Fruit fly (Drosophila melanogaster) whole organism, embryonic: Measurements from ENCODE around the gene dbe.
A peak's percentile ranks its signal among the peaks of the same experiment; 100 is the strongest.

ENCODE experiments used
- Aef1 ChIP-seq: fragments of 200-800 bp; sonication (Bioruptor generic); IDR thresholded peaks from 3 replicates; pipeline ENCODE4 v1.3.6; 2022; ENCODE audit warnings: missing biosample characterization, missing genetic modification characterization
- CG10209 ChIP-seq: fragments of 200-800 bp; sonication (Bioruptor generic); optimal IDR thresholded peaks from 3 replicates; lab custom pipeline; 2017; ENCODE audit warnings: missing biosample characterization, mild to moderate bottlenecking, missing genetic modification characterization, missing genetic modification reagents
- CG10321 ChIP-seq: fragments of 200-800 bp; sonication (Bioruptor generic); IDR thresholded peaks from 2 replicates; pipeline ENCODE4 v1.3.6; 2022; ENCODE audit warnings: missing biosample characterization, missing genetic modification characterization
- CG10462 ChIP-seq: fragments of 200-800 bp; sonication (Bioruptor generic); optimal IDR thresholded peaks from 2 replicates; lab custom pipeline; 2016; ENCODE audit warnings: missing biosample characterization, missing genetic modification characterization
- CG11560 ChIP-seq: fragments of 200-800 bp; sonication (Bioruptor generic); IDR thresholded peaks from 3 replicates; pipeline ENCODE4 v1.3.6; 2022; ENCODE audit warnings: missing biosample characterization, missing genetic modification characterization
- CG12942 ChIP-seq: fragments of 200-800 bp; sonication (Bioruptor generic); optimal IDR thresholded peaks from 3 replicates; lab custom pipeline; 2016; ENCODE audit warnings: missing biosample characterization, missing genetic modification characterization
- CG14860 ChIP-seq: fragments of 200-800 bp; sonication (Bioruptor generic); IDR thresholded peaks from 3 replicates; pipeline ENCODE4 v1.3.6; 2022; ENCODE audit warnings: missing biosample characterization, missing genetic modification characterization; ENCODE audit not compliant: partially characterized antibody
- CG15479 ChIP-seq: fragments of 200-800 bp; sonication (Bioruptor generic); optimal IDR thresholded peaks from 3 replicates; lab custom pipeline; 2019; ENCODE audit warnings: missing biosample characterization, mild to moderate bottlenecking, missing genetic modification characterization, moderate library complexity
- CG17328 ChIP-seq: fragments of 200-800 bp; sonication (Bioruptor generic); IDR thresholded peaks from 2 replicates; pipeline ENCODE4 v1.3.6; 2022; ENCODE audit warnings: missing biosample characterization, missing genetic modification characterization
- CG18262 ChIP-seq: fragments of 200-800 bp; optimal IDR thresholded peaks from 3 replicates; lab custom pipeline; 2019; ENCODE audit warnings: missing biosample characterization, mild to moderate bottlenecking, missing genetic modification characterization, moderate library complexity
- CG2889 ChIP-seq: fragments of 200-800 bp; sonication (Bioruptor generic); IDR thresholded peaks from 3 replicates; pipeline ENCODE4 v1.3.6; 2022; ENCODE audit warnings: missing biosample characterization, missing genetic modification characterization
- CG3065 ChIP-seq: fragments of 200-800 bp; sonication (Bioruptor generic); optimal IDR thresholded peaks from 2 replicates; lab custom pipeline; 2016; ENCODE audit warnings: missing biosample characterization, missing genetic modification characterization
- CG4328 ChIP-seq: fragments of 200-800 bp; sonication (Bioruptor generic); optimal IDR thresholded peaks from 3 replicates; lab custom pipeline; 2017; ENCODE audit warnings: missing biosample characterization, missing genetic modification reagents, missing genetic modification characterization
- CG4360 ChIP-seq: fragments of 200-800 bp; sonication (Bioruptor generic); IDR thresholded peaks from 2 replicates; pipeline ENCODE4 v1.3.6; 2022; ENCODE audit warnings: missing biosample characterization, missing genetic modification characterization
- CG4424 ChIP-seq: fragments of 200-800 bp; sonication (Bioruptor generic); optimal IDR thresholded peaks from 3 replicates; lab custom pipeline; 2016; ENCODE audit warnings: missing biosample characterization, missing genetic modification characterization
- CG5245 ChIP-seq: fragments of 200-800 bp; sonication (Bioruptor generic); optimal IDR thresholded peaks from 3 replicates; lab custom pipeline; 2016; ENCODE audit warnings: missing biosample characterization, missing genetic modification characterization
- CG7357 ChIP-seq: fragments of 200-800 bp; sonication (Bioruptor generic); IDR thresholded peaks from 3 replicates; pipeline ENCODE4 v1.3.6; 2022; ENCODE audit warnings: missing biosample characterization, missing genetic modification characterization
- CG7372 ChIP-seq: fragments of 200-800 bp; sonication (Bioruptor generic); IDR thresholded peaks from 2 replicates; pipeline ENCODE4 v1.3.6; 2022; ENCODE audit warnings: missing biosample characterization, missing genetic modification characterization
- CG9609 ChIP-seq: fragments of 200-800 bp; sonication (Bioruptor generic); optimal IDR thresholded peaks from 3 replicates; lab custom pipeline; 2016; ENCODE audit warnings: missing biosample characterization, missing genetic modification characterization
- CG9876 ChIP-seq: fragments of 200-800 bp; sonication (Bioruptor generic); optimal IDR thresholded peaks from 2 replicates; lab custom pipeline; 2016; ENCODE audit warnings: missing biosample characterization, missing genetic modification characterization
- Dfd ChIP-seq, 2 experiments: fragments of >200 bp; optimal IDR thresholded peaks; 2 replicates each; lab custom pipeline; 2017; ENCODE audit warnings: missing biosample characterization in 2 of 2, missing genetic modification characterization in 2 of 2
- Ets65A ChIP-seq: fragments of 200-800 bp; sonication (Bioruptor generic); peaks from one replicate; lab custom pipeline; 2016; ENCODE audit warnings: missing biosample characterization, missing genetic modification characterization
- Ets97D ChIP-seq: fragments of 200-800 bp; sonication (Bioruptor generic); optimal IDR thresholded peaks from 3 replicates; lab custom pipeline; 2016; ENCODE audit warnings: missing biosample characterization, missing genetic modification characterization
- H15 ChIP-seq: fragments of 200-800 bp; sonication (Bioruptor generic); IDR thresholded peaks from 3 replicates; pipeline ENCODE4 v1.3.6; 2022; ENCODE audit warnings: missing biosample characterization, missing genetic modification characterization
- Hr39 ChIP-seq: fragments of >200 bp; optimal IDR thresholded peaks from 2 replicates; lab custom pipeline; 2017
- Lim3 ChIP-seq: fragments of 200-800 bp; sonication (Bioruptor generic); IDR thresholded peaks from 2 replicates; pipeline ENCODE4 v1.3.6; 2022; ENCODE audit warnings: missing biosample characterization, missing genetic modification characterization
- MESR4 ChIP-seq: fragments of 200-800 bp; sonication (Bioruptor generic); optimal IDR thresholded peaks from 2 replicates; lab custom pipeline; 2018; ENCODE audit warnings: missing biosample characterization, mild to moderate bottlenecking, missing genetic modification characterization, moderate library complexity
- Med ChIP-seq: fragments of 200-800 bp; sonication (Bioruptor generic); peaks from one replicate; lab custom pipeline; 2016; ENCODE audit warnings: missing biosample characterization, missing genetic modification characterization, mild to moderate bottlenecking, inconsistent platforms, moderate library complexity
- Myb ChIP-seq: fragments of 200-800 bp; sonication (Bioruptor generic); optimal IDR thresholded peaks from 2 replicates; lab custom pipeline; 2016; ENCODE audit warnings: missing biosample characterization, missing genetic modification characterization
- Oli ChIP-seq: fragments of 200-800 bp; sonication (Bioruptor generic); optimal IDR thresholded peaks from 2 replicates; lab custom pipeline; 2018; ENCODE audit warnings: missing biosample characterization, mild to moderate bottlenecking, missing genetic modification characterization, moderate library complexity
- Side ChIP-seq: fragments of 200-800 bp; sonication (Bioruptor generic); optimal IDR thresholded peaks from 2 replicates; lab custom pipeline; 2016; ENCODE audit warnings: missing biosample characterization, missing genetic modification characterization
- Sry-β ChIP-seq: fragments of 200-800 bp; sonication (Bioruptor generic); optimal IDR thresholded peaks from 2 replicates; lab custom pipeline; 2018; ENCODE audit warnings: missing biosample characterization, mild to moderate bottlenecking, missing genetic modification characterization, moderate library complexity
- Xrp1 ChIP-seq: fragments of 200-800 bp; sonication (Bioruptor generic); IDR thresholded peaks from 2 replicates; pipeline ENCODE4 v1.3.6; 2022; ENCODE audit warnings: missing biosample characterization, missing genetic modification characterization
- ab ChIP-seq: fragments of 200-800 bp; sonication (Bioruptor generic); optimal IDR thresholded peaks from 2 replicates; lab custom pipeline; 2016; ENCODE audit warnings: missing biosample characterization, missing genetic modification characterization
- al ChIP-seq: fragments of 200-800 bp; sonication (Bioruptor generic); IDR thresholded peaks from 2 replicates; pipeline ENCODE4 v1.3.6; 2022; ENCODE audit warnings: missing biosample characterization, missing genetic modification characterization
- az2 ChIP-seq: fragments of 200-800 bp; sonication (Bioruptor generic); optimal IDR thresholded peaks from 3 replicates; lab custom pipeline; 2016; ENCODE audit warnings: missing biosample characterization, missing genetic modification characterization
- da ChIP-seq: fragments of 200-800 bp; sonication (Bioruptor generic); optimal IDR thresholded peaks from 2 replicates; lab custom pipeline; 2016; ENCODE audit warnings: missing biosample characterization, missing genetic modification characterization
- gro ChIP-seq: fragments of 200-800 bp; sonication (Bioruptor generic); optimal IDR thresholded peaks from 2 replicates; lab custom pipeline; 2016; ENCODE audit warnings: missing biosample characterization, missing genetic modification characterization
- gsb ChIP-seq: fragments of 200-800 bp; sonication (Bioruptor generic); IDR thresholded peaks from 2 replicates; pipeline ENCODE4 v1.3.6; 2022; ENCODE audit warnings: missing biosample characterization, missing genetic modification characterization
- inv ChIP-seq: fragments of 200-800 bp; sonication (Bioruptor generic); IDR thresholded peaks from 2 replicates; pipeline ENCODE4 v1.3.6; 2022; ENCODE audit warnings: missing biosample characterization, missing genetic modification characterization; ENCODE audit not compliant: partially characterized antibody
- kah ChIP-seq: fragments of 200-800 bp; sonication (Bioruptor generic); optimal IDR thresholded peaks from 2 replicates; lab custom pipeline; 2018; ENCODE audit warnings: missing biosample characterization, mild to moderate bottlenecking, missing genetic modification characterization
- mirr ChIP-seq: fragments of 200-800 bp; sonication (Bioruptor generic); optimal IDR thresholded peaks from 3 replicates; lab custom pipeline; 2018; ENCODE audit warnings: missing biosample characterization, mild to moderate bottlenecking, missing genetic modification characterization
- nerfin-1 ChIP-seq: fragments of 200-800 bp; sonication (Bioruptor generic); optimal IDR thresholded peaks from 3 replicates; lab custom pipeline; 2019; ENCODE audit warnings: missing biosample characterization, mild to moderate bottlenecking, missing genetic modification characterization, moderate library complexity
- phol ChIP-seq: fragments of 200-800 bp; sonication (Bioruptor generic); optimal IDR thresholded peaks from 3 replicates; lab custom pipeline; 2018; ENCODE audit warnings: missing biosample characterization, mild to moderate bottlenecking, missing genetic modification characterization, moderate library complexity
- ro ChIP-seq: fragments of 200-800 bp; sonication (Bioruptor generic); IDR thresholded peaks from 2 replicates; pipeline ENCODE4 v1.3.6; 2022; ENCODE audit warnings: missing biosample characterization, missing genetic modification characterization
- sc ChIP-seq, 3 experiments: fragments of >200 bp in 2 of 3; fragments of 200-800 bp in 1 of 3; sonication (Bioruptor generic) in 1 of 3; optimal IDR thresholded peaks; 2 replicates in 2 of 3; 3 replicates in 1 of 3; lab custom pipeline; 2017; ENCODE audit warnings: mild to moderate bottlenecking in 1 of 3, missing biosample characterization in 1 of 3, missing genetic modification characterization in 1 of 3, missing genetic modification reagents in 1 of 3
- sens-2 ChIP-seq: fragments of 200-800 bp; sonication (Bioruptor generic); IDR thresholded peaks from 2 replicates; pipeline ENCODE4 v1.3.6; 2022; ENCODE audit warnings: missing biosample characterization, missing genetic modification characterization
- sob ChIP-seq: fragments of 200-800 bp; sonication (Bioruptor generic); IDR thresholded peaks from 2 replicates; pipeline ENCODE4 v1.3.6; 2022; ENCODE audit warnings: missing biosample characterization, missing genetic modification characterization
- tin ChIP-seq: fragments of 200-800 bp; sonication (Bioruptor generic); optimal IDR thresholded peaks from 3 replicates; lab custom pipeline; 2016; ENCODE audit warnings: missing biosample characterization, missing genetic modification characterization
- tll ChIP-seq, 2 experiments: fragments of 200-800 bp in 1 of 2; fragments of >200 bp in 1 of 2; sonication (Bioruptor generic) in 1 of 2; optimal IDR thresholded peaks; 2 replicates each; lab custom pipeline; 2017 to 2019; ENCODE audit warnings: missing biosample characterization in 2 of 2, missing genetic modification characterization in 2 of 2, mild to moderate bottlenecking in 1 of 2, moderate library complexity in 1 of 2
- zfh2 ChIP-seq: fragments of 200-800 bp; sonication (Bioruptor generic); optimal IDR thresholded peaks from 2 replicates; lab custom pipeline; 2016; ENCODE audit warnings: missing biosample characterization, missing genetic modification characterization

dbe gene

dm6 chr2L:846167-846868 is 23.3 kb downstream of the dbe start (continued):
- peak; percentile 76 for TF ChIP-seq CG18262 (tag; lab: Kevin White, UChicago)
- peak; percentile 2 for TF ChIP-seq CG5245 (GFP tag; lab: Kevin White, UChicago)
- peak; percentile 59; the same call in 1 of the 2 replicates for TF ChIP-seq CG17328 (GFP tag; lab: Robert Waterston, UW)
- TF ChIP-seq gsb (GFP tag; lab: Robert Waterston, UW): no peak
- TF ChIP-seq nerfin-1 (tag; lab: Kevin White, UChicago): peak; percentile 43
- 0 out of 3 replicates have a peak, but pooled peaks have one; percentile 51 for TF ChIP-seq H15 (GFP tag; lab: Robert Waterston, UW)
- peak; percentile 68 for TF ChIP-seq az2 (GFP tag; lab: Kevin White, UChicago)
- TF ChIP-seq CG4424 (GFP tag; lab: Kevin White, UChicago): peak; percentile 56
- TF ChIP-seq CG15479 (GFP tag; lab: Kevin White, UChicago): no peak
- peak; percentile 93 for TF ChIP-seq Med (GFP tag; lab: Kevin White, UChicago)
- TF ChIP-seq ro: no peak
- TF ChIP-seq CG12942 (GFP tag; lab: Kevin White, UChicago): peak; percentile 54
- TF ChIP-seq Myb: peak; percentile 22
- peak; percentile 94 for TF ChIP-seq Ets65A (GFP tag; lab: Kevin White, UChicago)
- TF ChIP-seq inv: no peak
- peak; percentile 12 for TF ChIP-seq tin
- TF ChIP-seq Sry-β (GFP tag; lab: Kevin White, UChicago): no peak
- TF ChIP-seq CG9876 (GFP tag; lab: Kevin White, UChicago): no peak
- TF ChIP-seq CG2889 (GFP tag; lab: Robert Waterston, UW): no peak
- TF ChIP-seq CG14860 (GFP tag; lab: Robert Waterston, UW): no peak
- TF ChIP-seq sens-2: no peak
- no peak for TF ChIP-seq mirr
- no peak for TF ChIP-seq Hr39
- TF ChIP-seq CG10462 (GFP tag; lab: Kevin White, UChicago): peak; percentile 37
- TF ChIP-seq CG9609 (GFP tag; lab: Kevin White, UChicago): peak; percentile 33
- no peak for TF ChIP-seq CG4328 (GFP tag; lab: Kevin White, UChicago)
- TF ChIP-seq Oli (tag; lab: Kevin White, UChicago): peak; percentile 84
- no peak for TF ChIP-seq Aef1
- TF ChIP-seq tll (GFP tag; optimal IDR thresholded peaks at IDR 0.05; lab: Kevin White, UChicago): no peak
- TF ChIP-seq MESR4 (GFP tag; lab: Kevin White, UChicago): no peak
- TF ChIP-seq zfh2 (GFP tag; lab: Kevin White, UChicago): peak; percentile 11
- peak; percentile 81 for TF ChIP-seq phol (tag; lab: Kevin White, UChicago)
- peak; percentile 63; the same call in 1 of the 2 replicates for TF ChIP-seq Xrp1 (GFP tag; lab: Robert Waterston, UW)
- no peak for TF ChIP-seq al (GFP tag; lab: Robert Waterston, UW)
- no peak for TF ChIP-seq Lim3 (GFP tag; lab: Robert Waterston, UW)
- TF ChIP-seq sc (optimal IDR thresholded peaks at IDR 0.05; lab: Kevin White, UChicago): no peak
- peak; percentile 36 for TF ChIP-seq sc (GFP tag; optimal IDR thresholded peaks at IDR 0.05; lab: Kevin White, UChicago)
- no peak; the same call in 2 of the 3 replicates for TF ChIP-seq CG7357 (GFP tag; lab: Robert Waterston, UW)
- no peak for TF ChIP-seq Ets97D
- peak; percentile 41 for TF ChIP-seq CG3065
- peak; percentile 63 for TF ChIP-seq ab (GFP tag; lab: Kevin White, UChicago)
- no peak for TF ChIP-seq Side (GFP tag; lab: Kevin White, UChicago)
- no peak for TF ChIP-seq CG10321 (GFP tag; lab: Robert Waterston, UW)
- no peak for TF ChIP-seq sob
- TF ChIP-seq CG4360 (GFP tag; lab: Robert Waterston, UW): no peak
- no peak for TF ChIP-seq kah (GFP tag; lab: Kevin White, UChicago)
- no peak for TF ChIP-seq da (GFP tag; lab: Kevin White, UChicago)
- peak; percentile 58 for TF ChIP-seq CG10209 (GFP tag; lab: Kevin White, UChicago)
- TF ChIP-seq CG11560: no peak
- no peak for TF ChIP-seq CG7372
- peak; percentile 32 for TF ChIP-seq gro (GFP tag; lab: Kevin White, UChicago)
- TF ChIP-seq Dfd (GFP tag; optimal IDR thresholded peaks at IDR 0.05; lab: Kevin White, UChicago): no peak
